Fruit fly (Drosophila melanogaster) whole organism, embryonic: ENCODE results near the gene CG14013.

Source experiments
- ATbp ChIP-seq: fragments of 200-800 bp; sonication (Bioruptor generic); optimal IDR thresholded peaks from 2 replicates; lab custom pipeline; 2017; ENCODE audit warnings: missing biosample characterization, mild to moderate bottlenecking, missing genetic modification characterization, missing genetic modification reagents
- CG10979 ChIP-seq: fragments of 200-800 bp; sonication (Bioruptor generic); optimal IDR thresholded peaks from 2 replicates; lab custom pipeline; 2018; ENCODE audit warnings: missing biosample characterization, mild to moderate bottlenecking, missing genetic modification characterization, moderate library complexity
- CG11398 ChIP-seq: fragments of 200-800 bp; sonication (Bioruptor generic); optimal IDR thresholded peaks from 2 replicates; lab custom pipeline; 2016; ENCODE audit warnings: missing biosample characterization, missing genetic modification characterization
- CG11695 ChIP-seq: fragments of 200-800 bp; sonication (Bioruptor generic); IDR thresholded peaks from 3 replicates; pipeline ENCODE4 v1.3.6; 2022; ENCODE audit warnings: missing biosample characterization, missing genetic modification characterization
- CG11696 ChIP-seq: fragments of 200-800 bp; sonication (Bioruptor generic); IDR thresholded peaks from 2 replicates; pipeline ENCODE4 v1.3.6; 2022; ENCODE audit warnings: missing biosample characterization, missing genetic modification characterization
- CG13424 ChIP-seq: fragments of 200-800 bp; sonication (Bioruptor generic); optimal IDR thresholded peaks from 2 replicates; lab custom pipeline; 2019; ENCODE audit warnings: missing biosample characterization, mild to moderate bottlenecking, missing genetic modification characterization, moderate library complexity
- CG13624 ChIP-seq: fragments of 200-800 bp; sonication (Bioruptor generic); optimal IDR thresholded peaks from 2 replicates; lab custom pipeline; 2016; ENCODE audit warnings: missing biosample characterization, missing genetic modification characterization
- CG1529 ChIP-seq: fragments of 200-800 bp; sonication (Bioruptor generic); optimal IDR thresholded peaks from 3 replicates; lab custom pipeline; 2018; ENCODE audit warnings: missing biosample characterization, missing genetic modification characterization
- CG15479 ChIP-seq: fragments of 200-800 bp; sonication (Bioruptor generic); optimal IDR thresholded peaks from 3 replicates; lab custom pipeline; 2019; ENCODE audit warnings: missing biosample characterization, mild to moderate bottlenecking, missing genetic modification characterization, moderate library complexity
- CG16779 ChIP-seq: fragments of 200-800 bp; sonication (Bioruptor generic); IDR thresholded peaks from 2 replicates; pipeline ENCODE4 v1.3.6; 2022; ENCODE audit warnings: missing biosample characterization, missing genetic modification characterization
- CG17385 ChIP-seq: fragments of 200-800 bp; sonication (Bioruptor generic); optimal IDR thresholded peaks from 3 replicates; lab custom pipeline; 2018; ENCODE audit warnings: missing biosample characterization, mild to moderate bottlenecking, missing genetic modification characterization
- CG2116 ChIP-seq: fragments of 200-800 bp; sonication (Bioruptor generic); optimal IDR thresholded peaks from 3 replicates; lab custom pipeline; 2018; ENCODE audit warnings: missing biosample characterization, mild to moderate bottlenecking, missing genetic modification characterization
- CG2202 ChIP-seq: fragments of 200-800 bp; sonication (Bioruptor generic); optimal IDR thresholded peaks from 2 replicates; lab custom pipeline; 2018; ENCODE audit warnings: missing biosample characterization, mild to moderate bottlenecking, missing genetic modification characterization
- CG2875 ChIP-seq: fragments of 200-800 bp; sonication (Bioruptor generic); optimal IDR thresholded peaks from 2 replicates; lab custom pipeline; 2017; ENCODE audit warnings: missing biosample characterization, mild to moderate bottlenecking, missing genetic modification characterization, missing genetic modification reagents
- CG33213 ChIP-seq: fragments of 200-800 bp; sonication (Bioruptor generic); optimal IDR thresholded peaks from 3 replicates; lab custom pipeline; 2016; ENCODE audit warnings: missing biosample characterization, missing genetic modification characterization
- CG34376 ChIP-seq: fragments of 200-800 bp; sonication (Bioruptor generic); optimal IDR thresholded peaks from 2 replicates; lab custom pipeline; 2018; ENCODE audit warnings: missing biosample characterization, mild to moderate bottlenecking, missing genetic modification characterization
- CG34422 ChIP-seq: fragments of 200-800 bp; sonication (Bioruptor generic); IDR thresholded peaks from 3 replicates; pipeline ENCODE4 v1.3.6; 2022; ENCODE audit warnings: missing biosample characterization, missing genetic modification characterization
- CG4617 ChIP-seq: fragments of 200-800 bp; sonication (Bioruptor generic); optimal IDR thresholded peaks from 3 replicates; lab custom pipeline; 2016; ENCODE audit warnings: missing biosample characterization, missing genetic modification characterization, borderline replicate concordance
- CG6654 ChIP-seq: fragments of 200-800 bp; sonication (Bioruptor generic); optimal IDR thresholded peaks from 2 replicates; lab custom pipeline; 2017; ENCODE audit warnings: missing biosample characterization, mild to moderate bottlenecking, missing genetic modification characterization
- CG6683 ChIP-seq: fragments of 200-800 bp; sonication (Bioruptor generic); optimal IDR thresholded peaks from 2 replicates; lab custom pipeline; 2017; ENCODE audit warnings: missing biosample characterization, mild to moderate bottlenecking, missing genetic modification characterization, missing genetic modification reagents
- CG7556 ChIP-seq: fragments of 200-800 bp; sonication (Bioruptor generic); optimal IDR thresholded peaks from 2 replicates; lab custom pipeline; 2017; ENCODE audit warnings: missing biosample characterization, mild to moderate bottlenecking, missing genetic modification characterization
- CG8924 ChIP-seq: fragments of 200-800 bp; optimal IDR thresholded peaks from 3 replicates; lab custom pipeline; 2019; ENCODE audit warnings: missing biosample characterization, mild to moderate bottlenecking, missing genetic modification characterization, moderate library complexity
- CG9609 ChIP-seq: fragments of 200-800 bp; sonication (Bioruptor generic); optimal IDR thresholded peaks from 3 replicates; lab custom pipeline; 2016; ENCODE audit warnings: missing biosample characterization, missing genetic modification characterization
- CkIIα-i1 ChIP-seq: fragments of 200-800 bp; sonication (Bioruptor generic); IDR thresholded peaks from 2 replicates; pipeline ENCODE4 v1.3.6; 2022; ENCODE audit warnings: missing biosample characterization, missing genetic modification characterization
- Dbx ChIP-seq: fragments of 200-800 bp; sonication (Bioruptor generic); IDR thresholded peaks from 3 replicates; pipeline ENCODE4 v1.3.6; 2022; ENCODE audit warnings: missing biosample characterization, missing genetic modification characterization
- Dek ChIP-seq: fragments of 200-800 bp; sonication (Bioruptor generic); optimal IDR thresholded peaks from 3 replicates; lab custom pipeline; 2019; ENCODE audit warnings: missing biosample characterization, mild to moderate bottlenecking, missing genetic modification characterization, moderate library complexity
- Hmr ChIP-seq: fragments of 200-800 bp; sonication (Bioruptor generic); optimal IDR thresholded peaks from 3 replicates; lab custom pipeline; 2017; ENCODE audit warnings: mild to moderate bottlenecking, missing biosample characterization, missing genetic modification reagents, missing genetic modification characterization
- NFAT ChIP-seq: fragments of 200-800 bp; sonication (Bioruptor generic); IDR thresholded peaks from 2 replicates; pipeline ENCODE4 v1.3.6; 2022; ENCODE audit warnings: missing biosample characterization, missing genetic modification characterization
- YL-1 ChIP-seq: fragments of 200-800 bp; sonication (Bioruptor generic); optimal IDR thresholded peaks from 3 replicates; lab custom pipeline; 2017; ENCODE audit warnings: missing biosample characterization, mild to moderate bottlenecking, missing genetic modification characterization
- ara ChIP-seq: fragments of 200-800 bp; sonication (Bioruptor generic); IDR thresholded peaks from 2 replicates; pipeline ENCODE4 v1.3.6; 2022; ENCODE audit warnings: missing biosample characterization, missing genetic modification characterization
- az2 ChIP-seq: fragments of 200-800 bp; sonication (Bioruptor generic); optimal IDR thresholded peaks from 3 replicates; lab custom pipeline; 2016; ENCODE audit warnings: missing biosample characterization, missing genetic modification characterization
- bab2 ChIP-seq: fragments of 200-800 bp; sonication (Bioruptor generic); optimal IDR thresholded peaks from 2 replicates; lab custom pipeline; 2016; ENCODE audit warnings: missing biosample characterization, missing genetic modification characterization
- cg ChIP-seq: fragments of 200-800 bp; sonication (Bioruptor generic); optimal IDR thresholded peaks from 3 replicates; lab custom pipeline; 2019; ENCODE audit warnings: missing biosample characterization, mild to moderate bottlenecking, missing genetic modification characterization, moderate library complexity
- dan ChIP-seq: fragments of 200-800 bp; sonication (Bioruptor generic); IDR thresholded peaks from 2 replicates; pipeline ENCODE4 v1.3.6; 2022; ENCODE audit warnings: missing biosample characterization, missing genetic modification characterization
- fd102C ChIP-seq: fragments of 200-800 bp; sonication (Bioruptor generic); optimal IDR thresholded peaks from 2 replicates; lab custom pipeline; 2018; ENCODE audit warnings: missing biosample characterization, mild to moderate bottlenecking, missing genetic modification characterization, moderate library complexity
- gce ChIP-seq: fragments of 200-800 bp; sonication (Bioruptor generic); IDR thresholded peaks from 3 replicates; pipeline ENCODE4 v1.3.6; 2022; ENCODE audit warnings: missing biosample characterization, missing genetic modification characterization
- insv ChIP-seq, 2 experiments: fragments of 200-800 bp; sonication (Bioruptor generic); optimal IDR thresholded peaks; 3 replicates each; lab custom pipeline; 2016 to 2018; ENCODE audit warnings: missing biosample characterization in 2 of 2, missing genetic modification characterization in 2 of 2
- kni ChIP-seq: fragments of 200-800 bp; sonication (Bioruptor generic); optimal IDR thresholded peaks from 3 replicates; lab custom pipeline; 2017; ENCODE audit warnings: mild to moderate bottlenecking, missing biosample characterization, missing genetic modification reagents, missing genetic modification characterization
- lmd ChIP-seq: fragments of 200-800 bp; sonication (Bioruptor generic); IDR thresholded peaks from 2 replicates; pipeline ENCODE4 v1.3.6; 2022; ENCODE audit warnings: missing biosample characterization, missing genetic modification characterization
- mam ChIP-seq: fragments of 200-800 bp; sonication (Bioruptor generic); optimal IDR thresholded peaks from 3 replicates; lab custom pipeline; 2016; ENCODE audit warnings: missing biosample characterization, missing genetic modification characterization
- mld ChIP-seq: fragments of 200-800 bp; sonication (Bioruptor generic); IDR thresholded peaks from 3 replicates; pipeline ENCODE4 v1.3.6; 2022; ENCODE audit warnings: missing biosample characterization, missing genetic modification characterization; ENCODE audit not compliant: partially characterized antibody
- odd ChIP-seq: fragments of 200-800 bp; sonication (Bioruptor generic); optimal IDR thresholded peaks from 2 replicates; lab custom pipeline; 2017; ENCODE audit warnings: missing biosample characterization, mild to moderate bottlenecking, missing genetic modification characterization
- pnt ChIP-seq: fragments of 200-800 bp; sonication (Bioruptor generic); optimal IDR thresholded peaks from 3 replicates; lab custom pipeline; 2016; ENCODE audit warnings: missing biosample characterization, missing genetic modification characterization
- scrt ChIP-seq: fragments of 200-800 bp; sonication (Bioruptor generic); optimal IDR thresholded peaks from 2 replicates; lab custom pipeline; 2018; ENCODE audit warnings: missing biosample characterization, mild to moderate bottlenecking, missing genetic modification characterization, moderate library complexity
- sim ChIP-seq: fragments of 200-800 bp; sonication (Bioruptor generic); IDR thresholded peaks from 2 replicates; pipeline ENCODE4 v1.3.6; 2022; ENCODE audit warnings: missing biosample characterization, missing genetic modification characterization
- sob ChIP-seq: fragments of 200-800 bp; sonication (Bioruptor generic); IDR thresholded peaks from 2 replicates; pipeline ENCODE4 v1.3.6; 2022; ENCODE audit warnings: missing biosample characterization, missing genetic modification characterization
- twi ChIP-seq: fragments of 200-800 bp; optimal IDR thresholded peaks from 2 replicates; lab custom pipeline; 2019; ENCODE audit warnings: missing biosample characterization, mild to moderate bottlenecking, missing genetic modification characterization, moderate library complexity
- usp ChIP-seq: fragments of >200 bp; optimal IDR thresholded peaks from 2 replicates; lab custom pipeline; 2017; ENCODE audit warnings: missing biosample characterization, missing genetic modification characterization
- wdn ChIP-seq: fragments of 200-800 bp; sonication (Bioruptor generic); IDR thresholded peaks from 2 replicates; pipeline ENCODE4 v1.3.6; 2022; ENCODE audit warnings: missing biosample characterization, missing genetic modification characterization

The CG14013 gene

DNA sequence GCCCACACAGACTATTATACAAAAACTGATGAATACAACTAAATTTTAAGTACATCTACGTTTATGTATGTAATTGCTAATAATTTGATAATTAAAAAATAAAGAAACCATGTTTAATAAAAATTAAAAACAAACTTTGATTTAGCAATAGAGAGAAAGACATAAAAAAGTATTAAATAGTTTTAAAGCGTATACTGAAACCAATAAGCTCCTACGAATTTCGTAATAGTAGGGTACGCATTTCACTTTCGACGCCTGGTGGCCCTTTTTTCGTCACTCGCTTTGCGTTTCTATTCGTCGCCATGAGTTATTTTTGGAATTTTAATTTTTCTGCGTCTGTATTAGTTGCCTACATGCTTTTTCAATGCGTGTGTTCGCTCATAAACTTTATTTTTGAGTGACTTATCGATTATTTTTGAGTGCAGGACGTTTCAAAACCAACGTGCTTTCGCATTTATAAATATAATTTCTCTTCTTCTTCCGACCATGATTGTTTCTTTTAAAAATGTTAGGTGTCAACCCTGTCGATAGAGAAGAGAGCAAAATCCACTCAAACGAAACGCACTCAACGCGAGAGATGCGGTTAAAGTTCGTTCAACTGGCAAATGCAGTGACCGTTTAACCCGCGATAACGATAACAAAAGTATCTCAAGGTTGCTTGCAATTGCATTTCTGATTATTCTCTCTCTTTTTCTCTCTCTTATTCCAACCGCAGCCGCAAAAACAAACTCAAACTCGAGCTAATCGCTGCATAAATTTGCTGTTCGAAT is 6.9 kb downstream of the CG14013 start, which contains the start of gene Oscillin (continued):
- TF ChIP-seq bab2 (GFP tag; lab: Kevin White, UChicago) (peak; percentile 59), usp (no peak), CG17385 (GFP tag; lab: Kevin White, UChicago) (peak; percentile 89), CG8924 (tag; lab: Kevin White, UChicago) (peak; percentile 84), CG2202 (peak; percentile 28), CG11696 (GFP tag; lab: Robert Waterston, UW) (peak; percentile 60), odd (GFP tag; lab: Kevin White, UChicago) (peak; percentile 76), gce (GFP tag; lab: Robert Waterston, UW) (peak; percentile 91), CG15479 (GFP tag; lab: Kevin White, UChicago) (no peak), Dbx (GFP tag; lab: Robert Waterston, UW) (peak; percentile 79), CG6654 (peak; percentile 45), CkIIα-i1 (GFP tag; lab: Robert Waterston, UW) (no peak), scrt (GFP tag; lab: Kevin White, UChicago) (peak; percentile 52), kni (GFP tag; lab: Kevin White, UChicago) (peak; percentile 52), CG13424 (tag; lab: Kevin White, UChicago) (no peak), ara (GFP tag; lab: Robert Waterston, UW) (peak; percentile 87), CG9609 (GFP tag; lab: Kevin White, UChicago) (no peak), YL-1 (GFP tag; lab: Kevin White, UChicago) (peak; percentile 49), CG10979 (tag; lab: Kevin White, UChicago) (peak; percentile 88), CG13624 (GFP tag; lab: Kevin White, UChicago) (peak; percentile 44), Hmr (GFP tag; lab: Kevin White, UChicago) (no peak), mld (GFP tag; lab: Robert Waterston, UW) (peak; percentile 88), CG11695 (GFP tag; lab: Robert Waterston, UW) (peak; percentile 90), Dek (peak; percentile 58), CG11398 (GFP tag; lab: Kevin White, UChicago) (peak; percentile 12), twi (tag; lab: Kevin White, UChicago) (peak; percentile 56), insv (GFP tag; optimal IDR thresholded peaks at IDR 0.05; lab: Kevin White, UChicago) (peak in 1 of 2 experiments; percentile 35), CG34422 (GFP tag; lab: Robert Waterston, UW) (peak; percentile 87), mam (GFP tag; lab: Kevin White, UChicago) (peak; percentile 41), pnt (GFP tag; lab: Kevin White, UChicago) (no peak), fd102C (GFP tag; lab: Kevin White, UChicago) (no peak), dan (GFP tag; lab: Robert Waterston, UW) (no peak), CG2116 (GFP tag; lab: Kevin White, UChicago) (peak; percentile 77), wdn (0 out of 2 replicates have a peak, but pooled peaks have one; percentile 40), sob (GFP tag; lab: Robert Waterston, UW) (peak; percentile 81), CG16779 (GFP tag; lab: Robert Waterston, UW) (no peak), CG2875 (GFP tag; lab: Kevin White, UChicago) (peak; percentile 77), sim (peak; percentile 71), CG1529 (GFP tag; lab: Kevin White, UChicago) (no peak), CG4617 (GFP tag; lab: Kevin White, UChicago) (no peak), CG33213 (GFP tag; lab: Kevin White, UChicago) (peak; percentile 41), CG7556 (GFP tag; lab: Kevin White, UChicago) (peak; percentile 86), NFAT (peak; percentile 49; the same call in 1 of the 2 replicates), az2 (GFP tag; lab: Kevin White, UChicago) (peak; percentile 77), CG6683 (peak; percentile 74), ATbp (GFP tag; lab: Kevin White, UChicago) (no peak), CG34376 (peak; percentile 33), lmd (GFP tag; lab: Robert Waterston, UW) (peak; percentile 82), cg (GFP tag; lab: Kevin White, UChicago) (peak; percentile 75)
